Worm (Caenorhabditis elegans) whole organism, late embryonic: ENCODE results near the gene ckc-1.

Experiments
- K02D7.2 ChIP-seq: sonication (generic microtip); optimal IDR thresholded peaks from 2 replicates; lab custom pipeline; 2017; ENCODE audit warnings: mild to moderate bottlenecking, missing genetic modification characterization, missing compliant biosample characterization
- K09A11.1 ChIP-seq: sonication (generic microtip); optimal IDR thresholded peaks from 2 replicates; lab custom pipeline; 2017; ENCODE audit warnings: antibody characterized with exemption, mild to moderate bottlenecking, missing genetic modification characterization, missing compliant biosample characterization; ENCODE audit not compliant: insufficient read depth
- T23F11.4 ChIP-seq: fragments of 200-800 bp; sonication (Bioruptor generic); optimal IDR thresholded peaks from 2 replicates; lab custom pipeline; 2018; ENCODE audit warnings: mild to moderate bottlenecking, missing genetic modification characterization, missing compliant biosample characterization
- Y22D7AL.16 ChIP-seq: sonication (generic microtip); optimal IDR thresholded peaks from 2 replicates; lab custom pipeline; 2016; ENCODE audit warnings: missing genetic modification characterization, missing compliant biosample characterization
- ahr-1 ChIP-seq: sonication (generic microtip); optimal IDR thresholded peaks from 2 replicates; lab custom pipeline; 2016; ENCODE audit warnings: missing genetic modification characterization, missing compliant biosample characterization
- ama-1 ChIP-seq: fragments of 150-350 bp; optimal IDR thresholded peaks from 2 replicates; lab custom pipeline; 2014
- ceh-14 ChIP-seq: sonication (generic microtip); optimal IDR thresholded peaks from 2 replicates; lab custom pipeline; 2016; ENCODE audit warnings: missing genotype, missing genetic modification characterization, missing compliant biosample characterization
- ceh-18 ChIP-seq: sonication (generic microtip); optimal IDR thresholded peaks from 2 replicates; lab custom pipeline; 2016; ENCODE audit warnings: missing genetic modification characterization, missing compliant biosample characterization
- ceh-2 ChIP-seq: sonication (generic microtip); optimal IDR thresholded peaks from 2 replicates; lab custom pipeline; 2016; ENCODE audit warnings: missing genotype, missing genetic modification characterization, missing compliant biosample characterization
- ceh-34 ChIP-seq: sonication (generic microtip); optimal IDR thresholded peaks from 2 replicates; lab custom pipeline; 2016; ENCODE audit warnings: mild to moderate bottlenecking, missing genetic modification characterization, missing compliant biosample characterization
- ceh-45 ChIP-seq: fragments of 200-800 bp; sonication (Bioruptor generic); IDR thresholded peaks from 2 replicates; pipeline ENCODE4 v1.3.6; 2022; ENCODE audit warnings: missing genetic modification reagents, missing genetic modification characterization, missing compliant biosample characterization
- ceh-48 ChIP-seq: sonication (generic microtip); optimal IDR thresholded peaks from 2 replicates; lab custom pipeline; 2016; ENCODE audit warnings: missing genetic modification characterization, inconsistent platforms, missing compliant biosample characterization
- ceh-6 ChIP-seq: fragments of 200-800 bp; sonication (Bioruptor generic); optimal IDR thresholded peaks from 2 replicates; lab custom pipeline; 2018; ENCODE audit warnings: mild to moderate bottlenecking, missing genetic modification characterization, missing compliant biosample characterization
- che-1 ChIP-seq: sonication (generic microtip); optimal IDR thresholded peaks from 2 replicates; lab custom pipeline; 2016; ENCODE audit warnings: mild to moderate bottlenecking, missing genetic modification characterization, missing compliant biosample characterization
- elt-2 ChIP-seq: sonication (generic microtip); optimal IDR thresholded peaks from 2 replicates; lab custom pipeline; 2016; ENCODE audit warnings: missing genetic modification reagents, missing genetic modification characterization, missing compliant biosample characterization
- elt-4 ChIP-seq: sonication (generic microtip); optimal IDR thresholded peaks from 2 replicates; lab custom pipeline; 2016; ENCODE audit warnings: missing genetic modification characterization, missing compliant biosample characterization
- eyg-1 ChIP-seq: sonication (generic microtip); optimal IDR thresholded peaks from 2 replicates; lab custom pipeline; 2016; ENCODE audit warnings: missing genotype, missing genetic modification characterization, missing compliant biosample characterization
- fkh-10 ChIP-seq: fragments of 150-350 bp; optimal IDR thresholded peaks from 2 replicates; lab custom pipeline; 2014; ENCODE audit warnings: missing biosample characterization, missing genetic modification reagents, missing genetic modification characterization
- fkh-6 ChIP-seq: sonication (generic microtip); optimal IDR thresholded peaks from 2 replicates; lab custom pipeline; 2016; ENCODE audit warnings: missing genetic modification characterization, missing compliant biosample characterization
- hlh-13 ChIP-seq: fragments of 200-800 bp; sonication (Bioruptor generic); optimal IDR thresholded peaks from 2 replicates; lab custom pipeline; 2018; ENCODE audit warnings: mild to moderate bottlenecking, missing genetic modification characterization, missing compliant biosample characterization
- hlh-15 ChIP-seq: sonication (generic microtip); optimal IDR thresholded peaks from 2 replicates; lab custom pipeline; 2016; ENCODE audit warnings: missing genetic modification characterization, missing compliant biosample characterization
- hlh-30 ChIP-seq: sonication (generic microtip); optimal IDR thresholded peaks from 2 replicates; lab custom pipeline; 2017; ENCODE audit warnings: antibody characterized with exemption, missing genetic modification characterization, missing compliant biosample characterization; ENCODE audit not compliant: insufficient read depth
- hlh-6 ChIP-seq: sonication (generic microtip); optimal IDR thresholded peaks from 2 replicates; lab custom pipeline; 2016; ENCODE audit warnings: missing genotype, missing genetic modification characterization, missing compliant biosample characterization
- hlh-8 ChIP-seq: sonication (generic microtip); optimal IDR thresholded peaks from 2 replicates; lab custom pipeline; 2016; ENCODE audit warnings: missing genotype, missing genetic modification characterization, missing compliant biosample characterization
- lin-11 ChIP-seq: fragments of 200-800 bp; sonication (Bioruptor generic); optimal IDR thresholded peaks from 2 replicates; lab custom pipeline; 2018; ENCODE audit warnings: mild to moderate bottlenecking, missing genetic modification characterization, missing compliant biosample characterization
- madf-2 ChIP-seq: sonication (generic microtip); optimal IDR thresholded peaks from 2 replicates; lab custom pipeline; 2017; ENCODE audit warnings: missing genetic modification characterization, missing compliant biosample characterization
- npax-4 ChIP-seq: sonication (generic microtip); optimal IDR thresholded peaks from 2 replicates; lab custom pipeline; 2016; ENCODE audit warnings: missing genetic modification characterization, missing compliant biosample characterization
- pat-9 ChIP-seq: fragments of 200-800 bp; sonication (Bioruptor generic); optimal IDR thresholded peaks from 2 replicates; lab custom pipeline; 2018; ENCODE audit warnings: mild to moderate bottlenecking, missing genetic modification characterization, moderate library complexity, missing compliant biosample characterization
- pax-1 ChIP-seq: fragments of 150-350 bp; optimal IDR thresholded peaks from 2 replicates; lab custom pipeline; 2014; ENCODE audit warnings: missing biosample characterization, missing genetic modification characterization
- pha-2 ChIP-seq: sonication (generic microtip); optimal IDR thresholded peaks from 2 replicates; lab custom pipeline; 2017; ENCODE audit warnings: mild to moderate bottlenecking, missing genetic modification characterization, missing compliant biosample characterization
- pha-4 ChIP-seq: fragments of 150-350 bp; optimal IDR thresholded peaks from 2 replicates; lab custom pipeline; 2018; ENCODE audit warnings: missing biosample characterization, missing genetic modification reagents, missing genetic modification characterization
- pqm-1 ChIP-seq: sonication (generic microtip); optimal IDR thresholded peaks from 2 replicates; lab custom pipeline; 2016; ENCODE audit warnings: missing genetic modification characterization, missing compliant biosample characterization
- pros-1 ChIP-seq: fragments of 150-350 bp; optimal IDR thresholded peaks from 2 replicates; lab custom pipeline; 2014; ENCODE audit warnings: missing biosample characterization, missing genetic modification reagents, missing genetic modification characterization
- ref-2 ChIP-seq: sonication (generic microtip); optimal IDR thresholded peaks from 2 replicates; lab custom pipeline; 2016; ENCODE audit warnings: missing genetic modification characterization, missing compliant biosample characterization
- sox-4 ChIP-seq: sonication (generic microtip); optimal IDR thresholded peaks from 2 replicates; lab custom pipeline; 2017; ENCODE audit warnings: mild to moderate bottlenecking, missing genetic modification characterization, inconsistent platforms, missing compliant biosample characterization
- syd-9 ChIP-seq: sonication (generic microtip); optimal IDR thresholded peaks from 2 replicates; lab custom pipeline; 2016; ENCODE audit warnings: mild to moderate bottlenecking, missing genetic modification characterization, moderate library complexity, missing compliant biosample characterization
- tbx-2 ChIP-seq: sonication (generic microtip); optimal IDR thresholded peaks from 2 replicates; lab custom pipeline; 2016; ENCODE audit warnings: missing genetic modification characterization, missing compliant biosample characterization
- tbx-7 ChIP-seq: sonication (generic microtip); optimal IDR thresholded peaks from 2 replicates; lab custom pipeline; 2016; ENCODE audit warnings: missing genotype, missing genetic modification characterization, missing compliant biosample characterization
- ttx-3 ChIP-seq: sonication (generic microtip); optimal IDR thresholded peaks from 2 replicates; lab custom pipeline; 2016; ENCODE audit warnings: missing genetic modification reagents, missing genetic modification characterization, missing compliant biosample characterization
- unc-42 ChIP-seq: sonication (generic microtip); optimal IDR thresholded peaks from 2 replicates; lab custom pipeline; 2016; ENCODE audit warnings: missing genotype, missing genetic modification characterization, missing compliant biosample characterization
- unc-55 ChIP-seq: sonication (generic microtip); optimal IDR thresholded peaks from 2 replicates; lab custom pipeline; 2017; ENCODE audit warnings: missing biosample characterization, missing genetic modification reagents, missing genetic modification characterization
- unc-86 ChIP-seq: sonication (generic microtip); optimal IDR thresholded peaks from 2 replicates; lab custom pipeline; 2016; ENCODE audit warnings: missing genetic modification characterization, missing compliant biosample characterization
- zip-5 ChIP-seq: sonication (generic microtip); optimal IDR thresholded peaks from 2 replicates; lab custom pipeline; 2016; ENCODE audit warnings: missing genetic modification characterization, missing compliant biosample characterization

ckc-1 gene

DNA sequence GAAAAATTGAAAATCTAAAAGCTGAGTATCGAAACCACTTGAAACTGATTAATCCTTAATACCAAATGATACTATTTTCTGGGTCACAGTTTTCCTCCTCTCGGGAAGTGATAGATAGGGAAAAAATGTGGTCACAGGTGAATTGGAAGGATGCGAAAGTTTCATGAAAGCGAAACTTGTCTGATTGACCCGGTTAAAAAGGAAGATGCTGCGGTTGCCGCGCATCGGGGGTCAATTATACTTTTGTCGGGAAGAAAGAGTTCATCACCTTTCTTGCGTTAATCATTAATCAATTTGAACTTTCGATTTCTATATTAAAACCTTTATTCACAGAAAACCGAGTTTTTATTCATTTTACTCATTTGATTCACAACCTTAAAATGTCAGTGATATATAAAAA is 20.6 kb downstream of the ckc-1 start:
- TF ChIP-seq ceh-2 (no peak), hlh-13 (no peak)
- TF ChIP-seq, all 69 proteins: peak for 0

ce11 chrX:3599860-3600259 is 23.5 kb downstream of the ckc-1 start:
- TF ChIP-seq ref-2 (tag; lab: Kevin White, UChicago) (no peak), unc-55 (GFP tag; lab: Kevin White, UChicago) (peak; percentile 42), madf-2 (tag; lab: Kevin White, UChicago) (no peak)

ce11 chrX:3600390-3600789 is 24.0 kb downstream of the ckc-1 start, which contains the start of gene cgr-1:
Gene cgr-1 (minus strand): TSS chrX:3600457.
- TF ChIP-seq pha-4 (tag; lab: Kevin White, UChicago) (no peak), ceh-48 (no peak), K09A11.1 (tag; lab: Kevin White, UChicago) (no peak), unc-42 (tag; lab: Kevin White, UChicago) (no peak), ref-2 (tag; lab: Kevin White, UChicago) (no peak), ama-1 (no peak), ceh-6 (GFP tag; lab: Kevin White, UChicago) (no peak), lin-11 (tag; lab: Kevin White, UChicago) (no peak), hlh-13 (no peak), ceh-14 (tag; lab: Kevin White, UChicago) (no peak), pqm-1 (tag; lab: Kevin White, UChicago) (no peak), elt-4 (tag; lab: Kevin White, UChicago) (no peak), pha-2 (no peak), npax-4 (tag; lab: Kevin White, UChicago) (no peak), ceh-34 (tag; lab: Kevin White, UChicago) (no peak)

ce11 chrX:3601531-3601930 is 25.1 kb downstream of the ckc-1 start, which contains the start of gene C18B2.3:
Gene C18B2.3 (plus strand): TSS chrX:3601831.
- TF ChIP-seq ceh-18 (peak; percentile 25), eyg-1 (no peak)

ce11 chrX:3602622-3603021 is 26.2 kb downstream of the ckc-1 start:
- TF ChIP-seq fkh-6 (tag; lab: Kevin White, UChicago) (no peak), tbx-7 (no peak), pha-2 (no peak), pqm-1 (tag; lab: Kevin White, UChicago) (no peak), pax-1 (tag; lab: Kevin White, UChicago) (no peak), T23F11.4 (GFP tag; lab: Kevin White, UChicago) (no peak)

ce11 chrX:3605727-3606126 is 29.3 kb downstream of the ckc-1 start, which contains the start of gene C18B2.4:
Gene C18B2.4 (minus strand): TSS chrX:3605741.
- TF ChIP-seq K02D7.2 (tag; lab: Kevin White, UChicago) (no peak), hlh-13 (no peak), tbx-2 (tag; lab: Kevin White, UChicago) (peak; percentile 64), tbx-7 (no peak), hlh-6 (tag; lab: Kevin White, UChicago) (no peak), pros-1 (tag; lab: Kevin White, UChicago) (no peak), ceh-45 (no peak), ahr-1 (tag; lab: Kevin White, UChicago) (no peak), fkh-6 (tag; lab: Kevin White, UChicago) (no peak), eyg-1 (no peak), hlh-30 (tag; lab: Kevin White, UChicago) (peak; percentile 89), elt-4 (tag; lab: Kevin White, UChicago) (no peak), ref-2 (tag; lab: Kevin White, UChicago) (no peak), K09A11.1 (tag; lab: Kevin White, UChicago) (no peak), elt-2 (peak; percentile 34), ttx-3 (no peak), syd-9 (tag; lab: Kevin White, UChicago) (no peak), zip-5 (tag; lab: Kevin White, UChicago) (no peak), che-1 (tag; lab: Kevin White, UChicago) (no peak), sox-4 (tag; lab: Kevin White, UChicago) (no peak), npax-4 (tag; lab: Kevin White, UChicago) (no peak), Y22D7AL.16 (tag; lab: Kevin White, UChicago) (no peak), pax-1 (tag; lab: Kevin White, UChicago) (no peak), unc-86 (no peak), hlh-8 (tag; lab: Kevin White, UChicago) (no peak), madf-2 (tag; lab: Kevin White, UChicago) (no peak), unc-55 (GFP tag; lab: Kevin White, UChicago) (peak; percentile 96), fkh-10 (no peak), hlh-15 (tag; lab: Kevin White, UChicago) (no peak), pat-9 (tag; lab: Kevin White, UChicago) (no peak)
